Worm (Caenorhabditis elegans): ENCODE measurements around the gene hyl-2.

The hyl-2 gene

DNA sequence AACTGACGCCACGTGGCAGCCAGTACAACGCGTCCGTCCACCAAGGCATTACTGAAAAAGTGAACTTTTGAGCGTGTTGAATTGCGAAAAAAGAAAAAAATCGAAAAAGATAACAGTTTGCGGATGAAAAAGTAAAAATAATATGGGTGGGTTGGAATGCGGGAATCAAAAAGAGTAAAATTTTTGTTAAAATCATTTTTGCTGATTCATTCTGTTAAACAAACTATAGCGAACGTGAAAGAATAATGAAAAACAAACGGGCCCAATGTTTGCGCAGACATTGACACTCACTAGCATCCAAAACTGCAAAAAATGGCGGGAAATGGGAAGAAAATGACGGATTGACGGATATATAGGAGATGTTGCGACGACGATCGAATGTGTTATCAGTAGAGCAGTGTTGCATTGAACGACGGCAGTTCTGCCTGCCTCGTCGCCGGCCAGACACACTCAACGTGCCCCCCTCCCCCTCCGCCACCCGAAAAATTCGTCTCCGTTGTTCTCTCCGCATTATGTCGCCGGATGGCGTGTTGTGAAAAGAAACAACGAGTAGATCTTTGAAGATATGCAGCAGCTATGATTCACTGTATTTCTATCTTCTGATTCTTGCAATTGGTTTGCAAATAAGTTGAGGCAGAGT lies at the start of gene hyl-2:
Gene hyl-2, minus strand, starts transcription at position 51 of the 640 bp plus-strand sequence.
- no peak for TF ChIP-seq F52B5.7 (tag; optimal IDR thresholded peaks at IDR 0.05)
- TF ChIP-seq egrh-3 (GFP tag; IDR thresholded peaks at IDR 0.05) = peak; percentile 40
- no peak for TF ChIP-seq let-526 (GFP tag; IDR thresholded peaks at IDR 0.05)
- TF ChIP-seq mcd-1 (GFP tag; IDR thresholded peaks at IDR 0.05) = peak; percentile 74
- no peak for TF ChIP-seq atf-7 (tag; optimal IDR thresholded peaks at IDR 0.05)
- no peak for TF ChIP-seq F57C9.4 (tag; optimal IDR thresholded peaks at IDR 0.05)
- TF ChIP-seq ceh-27 (GFP tag; optimal IDR thresholded peaks at IDR 0.05) = peak; percentile 66
- TF ChIP-seq cebp-1 (GFP tag; IDR thresholded peaks at IDR 0.05) = no peak
- peak; percentile 26 for TF ChIP-seq cebp-1 (tag; optimal IDR thresholded peaks at IDR 0.05)
- peak; percentile 37; the same call in 1 of the 2 replicates for TF ChIP-seq dox-1 (GFP tag; IDR thresholded peaks at IDR 0.05)
- TF ChIP-seq zfh-2 (GFP tag; conservative IDR thresholded peaks at IDR 0.05) = peak; percentile 88
- peak; percentile 33; the same call in 1 of the 2 replicates for TF ChIP-seq hmg-1.2 (GFP tag; IDR thresholded peaks at IDR 0.05)
- TF ChIP-seq nhr-27 (tag; optimal IDR thresholded peaks at IDR 0.05) = no peak

DNA sequence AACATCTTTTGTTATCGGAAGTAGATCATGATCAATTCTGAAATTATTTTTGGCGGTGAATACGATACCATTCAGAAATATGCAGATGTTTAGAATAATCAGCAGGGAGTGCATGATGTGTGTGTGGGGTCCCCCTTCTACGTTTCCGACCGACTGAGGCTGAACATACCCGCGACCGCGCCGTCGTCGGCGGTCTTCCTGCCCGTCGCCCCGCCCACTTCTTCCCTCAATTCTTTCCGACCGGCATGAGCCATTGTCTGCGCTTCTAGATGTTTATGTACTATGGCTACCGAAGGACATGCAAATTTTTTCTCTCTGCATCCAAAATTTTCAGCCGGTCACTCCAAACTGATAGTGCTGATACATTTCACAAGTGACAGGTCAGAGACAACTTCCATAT lies 44.8 kb upstream of the hyl-2 start:
- no peak for TF ChIP-seq him-1 (tag; optimal IDR thresholded peaks at IDR 0.05)
- peak; percentile 79 for TF ChIP-seq zfh-2 (GFP tag; conservative IDR thresholded peaks at IDR 0.05)
- TF ChIP-seq nhr-80 (tag; optimal IDR thresholded peaks at IDR 0.05) = peak; percentile 55
- TF ChIP-seq die-1 (tag; optimal IDR thresholded peaks at IDR 0.05) = no peak
- TF ChIP-seq lin-54 (GFP tag; optimal IDR thresholded peaks at IDR 0.05) = no peak
- TF ChIP-seq dox-1 (GFP tag; IDR thresholded peaks at IDR 0.05) = peak; percentile 47; the same call in 1 of the 2 replicates
- TF ChIP-seq hmg-1.2 (GFP tag; IDR thresholded peaks at IDR 0.05) = no peak
- no peak for TF ChIP-seq lin-35 (GFP tag; optimal IDR thresholded peaks at IDR 0.05)
- no peak for TF ChIP-seq unc-130 (GFP tag; optimal IDR thresholded peaks at IDR 0.05)
- TF ChIP-seq zim-3 (tag; optimal IDR thresholded peaks at IDR 0.05) = no peak
- TF ChIP-seq bed-1 (GFP tag; IDR thresholded peaks at IDR 0.05) = no peak

DNA sequence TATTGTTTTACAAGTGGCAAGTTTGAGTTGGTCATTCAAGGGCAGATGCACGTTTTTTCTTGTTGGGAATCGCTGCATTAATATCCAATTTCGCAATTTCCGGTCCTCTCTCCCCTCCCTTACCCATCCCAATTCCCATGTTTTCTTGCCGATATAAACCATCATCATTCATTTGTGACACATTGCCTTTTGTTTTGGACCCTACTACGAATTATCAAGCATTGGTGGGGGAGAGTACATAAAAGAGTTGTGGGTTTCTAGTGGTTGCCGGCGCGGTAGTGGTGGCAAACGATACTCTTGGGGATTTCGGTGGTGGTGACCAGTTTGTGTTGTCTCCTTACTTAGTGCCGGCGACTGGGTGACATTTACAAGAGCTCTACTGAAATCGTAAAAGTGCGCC lies 43.0 kb upstream of the hyl-2 start:
- TF ChIP-seq cebp-2 (GFP tag; IDR thresholded peaks at IDR 0.05) = no peak
- TF ChIP-seq pbrm-1 (GFP tag; IDR thresholded peaks at IDR 0.05) = no peak
- no peak for TF ChIP-seq ztf-3 (GFP tag; optimal IDR thresholded peaks at IDR 0.05)
- TF ChIP-seq nfya-1 (tag; optimal IDR thresholded peaks at IDR 0.05; ENCODE audit: borderline replicate concordance, insufficient read depth) = no peak

DNA sequence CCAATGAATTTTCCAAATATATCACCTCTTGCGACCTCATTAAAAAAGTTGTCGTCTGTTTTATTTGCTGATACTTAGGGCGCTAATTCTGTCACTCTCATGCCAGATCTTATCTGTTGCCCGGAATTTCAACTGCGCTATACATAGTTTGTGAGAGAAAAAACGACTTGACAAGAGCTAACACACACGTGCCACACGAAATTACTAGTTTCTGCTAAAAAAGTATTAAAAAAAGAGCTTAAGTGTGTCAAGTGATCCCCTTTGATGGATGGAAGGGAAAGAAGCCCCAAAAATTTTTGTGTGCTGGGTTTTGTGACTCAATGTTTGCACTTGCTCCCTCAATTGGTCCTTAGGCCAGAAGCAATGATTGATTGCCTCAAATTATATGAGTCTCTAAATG lies 41.4 kb upstream of the hyl-2 start:
- no peak for TF ChIP-seq F22D6.2 (tag; optimal IDR thresholded peaks at IDR 0.05)
- no peak for TF ChIP-seq lin-54 (GFP tag; optimal IDR thresholded peaks at IDR 0.05)
- TF ChIP-seq F55B11.4 (tag; optimal IDR thresholded peaks at IDR 0.05; ENCODE audit: borderline replicate concordance, insufficient read depth) = no peak
- TF ChIP-seq ekl-4 (GFP tag; IDR thresholded peaks at IDR 0.05) = no peak
- TF ChIP-seq ceh-91 (GFP tag; IDR thresholded peaks at IDR 0.05) = no peak
- TF ChIP-seq Y67H2A.10 (GFP tag; conservative IDR thresholded peaks at IDR 0.05) = no peak
- TF ChIP-seq K11D2.4 (GFP tag; IDR thresholded peaks at IDR 0.05) = no peak
- TF ChIP-seq F33H1.4 (GFP tag; IDR thresholded peaks at IDR 0.05) = no peak
- TF ChIP-seq let-607 (tag; optimal IDR thresholded peaks at IDR 0.05) = no peak
